Fruit fly (Drosophila melanogaster): ENCODE data around the gene Ciz1.

DNA sequence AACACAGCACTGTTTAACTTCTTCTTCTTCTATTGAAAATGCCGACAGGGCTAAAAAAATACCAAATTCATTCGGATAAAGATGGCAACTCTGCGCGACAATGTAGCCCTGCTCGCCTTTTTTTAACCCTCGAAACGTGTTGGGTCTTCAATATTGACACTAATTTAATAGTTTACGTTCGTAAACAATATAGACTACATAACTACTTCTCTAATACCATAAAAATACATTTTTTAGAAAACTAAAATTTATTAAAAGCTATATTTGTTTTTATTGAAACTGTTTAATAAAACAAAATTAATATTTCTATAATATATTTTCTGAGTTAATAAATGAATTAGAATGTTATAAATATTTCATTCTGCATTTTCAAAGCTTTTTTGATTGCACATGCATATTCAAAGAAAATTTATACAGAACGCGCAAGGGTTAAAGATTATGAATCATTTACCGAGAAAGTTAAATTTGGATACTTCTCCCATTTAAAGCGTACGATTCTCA, 24.2 kb downstream of the Ciz1 start, which contains the start of the genes Taf2 and CalpB:
- TF ChIP-seq Hr78 (GFP tag; optimal IDR thresholded peaks at IDR 0.05) (no peak), dsf (GFP tag; optimal IDR thresholded peaks at IDR 0.05; ENCODE audit: borderline replicate concordance) (no peak), Abd-B (GFP tag; optimal IDR thresholded peaks at IDR 0.05) (no peak), fru (GFP tag; optimal IDR thresholded peaks at IDR 0.05) (peak; percentile 51), sv (GFP tag; optimal IDR thresholded peaks at IDR 0.05) (peak; percentile 52), Myc (optimal IDR thresholded peaks at IDR 0.05) (no peak), ey (GFP tag; optimal IDR thresholded peaks at IDR 0.05) (peak; percentile 46), lola (GFP tag; optimal IDR thresholded peaks at IDR 0.05) (no peak), woc (GFP tag; optimal IDR thresholded peaks at IDR 0.05) (peak; percentile 49), dmrt93B (GFP tag; optimal IDR thresholded peaks at IDR 0.05) (peak; percentile 77)

Data from whole organism, wandering third instar larva.